Worm (Caenorhabditis elegans): ENCODE data around the gene trx-1.

trx-1 gene

DNA sequence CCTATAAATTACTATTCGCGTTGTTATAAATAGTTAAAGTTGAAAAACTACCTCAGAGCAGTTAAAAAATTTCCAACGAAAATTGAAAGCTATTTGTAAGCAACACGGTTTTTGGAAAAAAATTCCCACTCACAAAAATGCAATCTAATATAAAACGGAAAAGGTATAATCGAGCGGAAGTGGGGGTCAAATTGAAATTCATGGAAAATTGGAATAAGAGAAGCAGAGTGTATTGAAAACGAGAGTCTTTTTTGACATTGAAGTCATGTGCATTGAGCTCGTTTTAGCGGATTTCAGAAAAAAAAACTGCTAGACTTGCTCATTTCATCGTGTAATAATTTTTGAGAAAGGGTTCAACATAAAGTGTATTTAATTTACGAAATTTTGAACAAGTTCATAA is 16.9 kb upstream of the trx-1 start:
- TF ChIP-seq tab-1 (GFP tag; IDR thresholded peaks at IDR 0.05): no peak
- TF ChIP-seq ztf-23 (GFP tag; IDR thresholded peaks at IDR 0.05): no peak
- no peak for TF ChIP-seq ref-1 (GFP tag; conservative IDR thresholded peaks at IDR 0.05)
- TF ChIP-seq med-1 (GFP tag; optimal IDR thresholded peaks at IDR 0.05; ENCODE audit: insufficient read depth): no peak
- TF ChIP-seq T22C8.4 (GFP tag; IDR thresholded peaks at IDR 0.05): no peak
- TF ChIP-seq cog-1 (tag; optimal IDR thresholded peaks at IDR 0.05): no peak
- TF ChIP-seq ztf-29 (GFP tag; IDR thresholded peaks at IDR 0.05): no peak
- TF ChIP-seq flt-1 (GFP tag; IDR thresholded peaks at IDR 0.05): no peak
- TF ChIP-seq klf-2 (GFP tag; conservative IDR thresholded peaks at IDR 0.05): no peak

ce11 chrII:7769254-7769653 is 15.9 kb upstream of the trx-1 start:
- TF ChIP-seq ztf-29 (GFP tag; IDR thresholded peaks at IDR 0.05): no peak
- no peak for TF ChIP-seq ref-1 (GFP tag; conservative IDR thresholded peaks at IDR 0.05)
- no peak for TF ChIP-seq med-1 (GFP tag; optimal IDR thresholded peaks at IDR 0.05; ENCODE audit: insufficient read depth)
- TF ChIP-seq T22C8.4 (GFP tag; IDR thresholded peaks at IDR 0.05): no peak

- TF ChIP-seq cog-1 (tag; optimal IDR thresholded peaks at IDR 0.05) (no peak), med-1 (GFP tag; optimal IDR thresholded peaks at IDR 0.05; ENCODE audit: insufficient read depth) (no peak), ztf-23 (GFP tag; IDR thresholded peaks at IDR 0.05) (no peak), ref-1 (GFP tag; conservative IDR thresholded peaks at IDR 0.05) (no peak), tab-1 (GFP tag; IDR thresholded peaks at IDR 0.05) (no peak), klf-2 (GFP tag; conservative IDR thresholded peaks at IDR 0.05) (no peak)
Observed at ce11 chrII:7765456-7765855, 12.1 kb upstream of the trx-1 start, which contains the start of gene srh-39. srh-39 (minus strand) TSS chrII:7765556.

DNA sequence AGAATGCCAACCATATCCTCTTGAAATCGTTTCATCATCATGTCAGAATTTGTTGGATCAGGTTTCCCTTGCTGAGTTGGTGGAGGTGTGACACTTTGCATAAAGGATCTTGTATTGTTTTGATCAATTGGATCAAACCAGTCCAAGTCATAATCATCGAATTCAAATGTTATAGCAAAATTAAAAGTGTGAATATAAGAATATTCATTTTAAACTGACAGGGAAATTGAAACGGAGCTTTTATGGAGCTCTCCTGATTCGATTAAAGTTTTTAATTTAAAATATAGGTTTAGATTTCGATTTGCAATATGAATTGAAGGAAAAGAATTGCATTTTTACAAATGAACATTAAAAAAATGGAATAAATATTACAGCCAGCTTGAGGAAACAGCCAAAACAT is 10.2 kb upstream of the trx-1 start, which contains the start of gene B0228.9:
B0228.9 (minus strand) TSS at position 101 of the 400 bp plus-strand sequence.
- TF ChIP-seq T22C8.4 (GFP tag; IDR thresholded peaks at IDR 0.05) (no peak), ztf-29 (GFP tag; IDR thresholded peaks at IDR 0.05) (no peak)

- TF ChIP-seq klf-2 (GFP tag; conservative IDR thresholded peaks at IDR 0.05) (no peak), ref-1 (GFP tag; conservative IDR thresholded peaks at IDR 0.05) (no peak), med-1 (GFP tag; optimal IDR thresholded peaks at IDR 0.05; ENCODE audit: insufficient read depth) (no peak), T22C8.4 (GFP tag; IDR thresholded peaks at IDR 0.05) (no peak)
Observed at ce11 chrII:7761440-7761839, 8.0 kb upstream of the trx-1 start, which contains the start of gene B0228.8. B0228.8 (minus strand) TSS chrII:7761540.

- TF ChIP-seq flt-1 (GFP tag; IDR thresholded peaks at IDR 0.05) (no peak), med-1 (GFP tag; optimal IDR thresholded peaks at IDR 0.05; ENCODE audit: insufficient read depth) (no peak), ref-1 (GFP tag; conservative IDR thresholded peaks at IDR 0.05) (no peak), klf-2 (GFP tag; conservative IDR thresholded peaks at IDR 0.05) (no peak), tab-1 (GFP tag; IDR thresholded peaks at IDR 0.05) (no peak), ztf-23 (GFP tag; IDR thresholded peaks at IDR 0.05) (no peak), cog-1 (tag; optimal IDR thresholded peaks at IDR 0.05) (no peak), T22C8.4 (GFP tag; IDR thresholded peaks at IDR 0.05) (no peak), ztf-29 (GFP tag; IDR thresholded peaks at IDR 0.05) (no peak)
Observed at ce11 chrII:7758397-7759135, 5.2 kb upstream of the trx-1 start, which contains the start of gene B0228.7. B0228.7 (minus strand) TSS chrII:7759023.

DNA sequence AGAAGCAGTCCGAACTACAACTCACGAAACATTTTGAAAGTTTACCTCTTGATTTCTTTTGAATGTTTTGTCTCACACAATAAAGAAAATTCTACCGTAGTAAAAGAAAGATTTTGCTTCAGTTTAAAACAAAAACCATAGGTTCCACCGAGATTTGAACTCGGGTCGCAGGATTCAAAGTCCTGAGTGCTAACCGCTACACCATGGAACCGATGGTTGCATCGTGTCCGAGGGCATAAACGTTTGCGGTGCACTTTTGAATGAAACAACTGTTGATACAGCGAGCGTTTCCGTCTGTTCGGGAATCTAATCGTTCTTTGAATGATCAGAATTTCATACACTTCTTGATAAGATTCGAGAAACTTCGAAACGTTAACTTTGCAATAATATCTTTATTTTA is 3.4 kb upstream of the trx-1 start:
- TF ChIP-seq klf-2 (GFP tag; conservative IDR thresholded peaks at IDR 0.05) (no peak), ztf-29 (GFP tag; IDR thresholded peaks at IDR 0.05) (no peak), flt-1 (GFP tag; IDR thresholded peaks at IDR 0.05) (peak; percentile 80), T22C8.4 (GFP tag; IDR thresholded peaks at IDR 0.05) (peak; percentile 27; the same call in 1 of the 2 replicates), cog-1 (tag; optimal IDR thresholded peaks at IDR 0.05) (no peak), ztf-23 (GFP tag; IDR thresholded peaks at IDR 0.05) (0 out of 2 replicates have a peak, but pooled peaks have one; percentile 64), ref-1 (GFP tag; conservative IDR thresholded peaks at IDR 0.05) (peak; percentile 47; the same call in 1 of the 2 replicates)

ce11 chrII:7755116-7755571 is 1.7 kb upstream of the trx-1 start, which contains the start of the genes B0228.6 and B0228.1:
B0228.6 (minus strand) TSS chrII:7755166.
B0228.1 (plus strand) TSS chrII:7755343.
- TF ChIP-seq T22C8.4 (GFP tag; IDR thresholded peaks at IDR 0.05) (peak; percentile 78), med-1 (GFP tag; optimal IDR thresholded peaks at IDR 0.05; ENCODE audit: insufficient read depth) (no peak)

- TF ChIP-seq cog-1 (tag; optimal IDR thresholded peaks at IDR 0.05) (no peak), ztf-23 (GFP tag; IDR thresholded peaks at IDR 0.05) (no peak), klf-2 (GFP tag; conservative IDR thresholded peaks at IDR 0.05) (no peak), tab-1 (GFP tag; IDR thresholded peaks at IDR 0.05) (no peak), med-1 (GFP tag; optimal IDR thresholded peaks at IDR 0.05; ENCODE audit: insufficient read depth) (no peak), flt-1 (GFP tag; IDR thresholded peaks at IDR 0.05) (no peak), ref-1 (GFP tag; conservative IDR thresholded peaks at IDR 0.05) (no peak)
Observed at ce11 chrII:7736725-7737124, 16.7 kb downstream of the trx-1 start.

ce11 chrII:7724603-7725002 is 28.8 kb downstream of the trx-1 start, which contains the start of gene cpna-2:
cpna-2 (plus strand) TSS chrII:7724903.
- no peak for TF ChIP-seq T22C8.4 (GFP tag; IDR thresholded peaks at IDR 0.05)
- no peak for TF ChIP-seq ref-1 (GFP tag; conservative IDR thresholded peaks at IDR 0.05)
- no peak for TF ChIP-seq flt-1 (GFP tag; IDR thresholded peaks at IDR 0.05)
- TF ChIP-seq ztf-29 (GFP tag; IDR thresholded peaks at IDR 0.05): no peak

All from whole organism, midembryonic.